Fruit fly (Drosophila melanogaster) whole organism, embryonic: ENCODE data around the gene Dmtn.

ENCODE experiments used
- ATbp ChIP-seq: fragments of 200-800 bp; sonication (Bioruptor generic); optimal IDR thresholded peaks from 2 replicates; lab custom pipeline; 2017; ENCODE audit warnings: missing biosample characterization, mild to moderate bottlenecking, missing genetic modification characterization, missing genetic modification reagents
- CG10274 ChIP-seq: fragments of 200-800 bp; sonication (Bioruptor generic); optimal IDR thresholded peaks from 3 replicates; lab custom pipeline; 2017; ENCODE audit warnings: missing biosample characterization, mild to moderate bottlenecking, missing genetic modification characterization
- CG15073 ChIP-seq: fragments of 200-800 bp; sonication (Bioruptor generic); optimal IDR thresholded peaks from 2 replicates; lab custom pipeline; 2016; ENCODE audit warnings: missing biosample characterization, missing genetic modification characterization
- CG1529 ChIP-seq: fragments of 200-800 bp; sonication (Bioruptor generic); optimal IDR thresholded peaks from 3 replicates; lab custom pipeline; 2018; ENCODE audit warnings: missing biosample characterization, missing genetic modification characterization
- CG15601 ChIP-seq: fragments of 200-800 bp; sonication (Bioruptor generic); optimal IDR thresholded peaks from 3 replicates; lab custom pipeline; 2019; ENCODE audit warnings: missing biosample characterization, mild to moderate bottlenecking, missing genetic modification characterization, moderate library complexity
- CG16813 ChIP-seq: fragments of 200-800 bp; sonication (Bioruptor generic); IDR thresholded peaks from 3 replicates; pipeline ENCODE4 v1.3.6; 2022; ENCODE audit warnings: missing biosample characterization, missing genetic modification characterization; ENCODE audit not compliant: partially characterized antibody
- CG16863 ChIP-seq: fragments of 200-800 bp; sonication (Bioruptor generic); optimal IDR thresholded peaks from 3 replicates; lab custom pipeline; 2016; ENCODE audit warnings: missing biosample characterization, missing genetic modification characterization
- CG18764 ChIP-seq: fragments of 200-800 bp; sonication (Bioruptor generic); optimal IDR thresholded peaks from 3 replicates; lab custom pipeline; 2016; ENCODE audit warnings: missing biosample characterization, missing genetic modification characterization
- CG2116 ChIP-seq: fragments of 200-800 bp; sonication (Bioruptor generic); optimal IDR thresholded peaks from 3 replicates; lab custom pipeline; 2018; ENCODE audit warnings: missing biosample characterization, mild to moderate bottlenecking, missing genetic modification characterization
- CG2678 ChIP-seq: fragments of 200-800 bp; sonication (Bioruptor generic); optimal IDR thresholded peaks from 3 replicates; lab custom pipeline; 2019; ENCODE audit warnings: missing biosample characterization, mild to moderate bottlenecking, missing genetic modification characterization, moderate library complexity
- CG4282 ChIP-seq: fragments of 200-800 bp; sonication (Bioruptor generic); optimal IDR thresholded peaks from 2 replicates; lab custom pipeline; 2016; ENCODE audit warnings: missing biosample characterization, missing genetic modification characterization
- CG4707 ChIP-seq: fragments of 200-800 bp; sonication (Bioruptor generic); optimal IDR thresholded peaks from 2 replicates; lab custom pipeline; 2018; ENCODE audit warnings: missing biosample characterization, mild to moderate bottlenecking, missing genetic modification characterization, moderate library complexity
- CG5245 ChIP-seq: fragments of 200-800 bp; sonication (Bioruptor generic); optimal IDR thresholded peaks from 3 replicates; lab custom pipeline; 2016; ENCODE audit warnings: missing biosample characterization, missing genetic modification characterization
- CG6254 ChIP-seq: fragments of 200-800 bp; sonication (Bioruptor generic); optimal IDR thresholded peaks from 3 replicates; lab custom pipeline; 2017; ENCODE audit warnings: mild to moderate bottlenecking, missing biosample characterization, missing genetic modification reagents, missing genetic modification characterization
- CG6654 ChIP-seq: fragments of 200-800 bp; sonication (Bioruptor generic); optimal IDR thresholded peaks from 2 replicates; lab custom pipeline; 2017; ENCODE audit warnings: missing biosample characterization, mild to moderate bottlenecking, missing genetic modification characterization
- CG6765 ChIP-seq: fragments of 200-800 bp; sonication (Bioruptor generic); optimal IDR thresholded peaks from 3 replicates; lab custom pipeline; 2017; ENCODE audit warnings: missing biosample characterization, mild to moderate bottlenecking, missing genetic modification characterization
- CG6791 ChIP-seq: fragments of 200-800 bp; sonication (Bioruptor generic); IDR thresholded peaks from 3 replicates; pipeline ENCODE4 v1.3.6; 2022; ENCODE audit warnings: missing biosample characterization, missing genetic modification characterization; ENCODE audit not compliant: partially characterized antibody
- CG9817 ChIP-seq: fragments of 200-800 bp; sonication (Bioruptor generic); optimal IDR thresholded peaks from 2 replicates; lab custom pipeline; 2018; ENCODE audit warnings: missing biosample characterization, mild to moderate bottlenecking, missing genetic modification characterization, moderate library complexity
- CG9876 ChIP-seq: fragments of 200-800 bp; sonication (Bioruptor generic); optimal IDR thresholded peaks from 2 replicates; lab custom pipeline; 2016; ENCODE audit warnings: missing biosample characterization, missing genetic modification characterization
- Chrac-16 ChIP-seq: fragments of 200-800 bp; sonication (Bioruptor generic); optimal IDR thresholded peaks from 3 replicates; lab custom pipeline; 2016; ENCODE audit warnings: missing biosample characterization, missing genetic modification characterization
- Dad ChIP-seq: fragments of 200-800 bp; sonication (Bioruptor generic); optimal IDR thresholded peaks from 3 replicates; lab custom pipeline; 2016; ENCODE audit warnings: missing biosample characterization, missing genetic modification characterization
- Dfd ChIP-seq, 2 experiments: fragments of >200 bp; optimal IDR thresholded peaks; 2 replicates each; lab custom pipeline; 2017; ENCODE audit warnings: missing biosample characterization in 2 of 2, missing genetic modification characterization in 2 of 2
- Dref ChIP-seq: fragments of 200-800 bp; sonication (Bioruptor generic); IDR thresholded peaks from 2 replicates; pipeline ENCODE4 v1.3.6; 2022; ENCODE audit warnings: missing biosample characterization, missing genetic modification characterization
- ERR ChIP-seq: fragments of 200-800 bp; sonication (Bioruptor generic); optimal IDR thresholded peaks from 2 replicates; lab custom pipeline; 2016; ENCODE audit warnings: missing biosample characterization, missing genetic modification characterization
- Fer3 ChIP-seq: fragments of 200-800 bp; sonication (Bioruptor generic); optimal IDR thresholded peaks from 2 replicates; lab custom pipeline; 2018; ENCODE audit warnings: missing biosample characterization, mild to moderate bottlenecking, missing genetic modification characterization, moderate library complexity
- Hey ChIP-seq: fragments of 200-800 bp; sonication (Bioruptor generic); optimal IDR thresholded peaks from 3 replicates; lab custom pipeline; 2018; ENCODE audit warnings: missing biosample characterization, mild to moderate bottlenecking, missing genetic modification characterization
- Hr3 ChIP-seq: fragments of 200-800 bp; sonication (Bioruptor generic); optimal IDR thresholded peaks from 3 replicates; lab custom pipeline; 2016; ENCODE audit warnings: missing biosample characterization, missing genetic modification characterization
- Hsf ChIP-seq: fragments of 200-800 bp; sonication (Bioruptor generic); optimal IDR thresholded peaks from 3 replicates; lab custom pipeline; 2016; ENCODE audit warnings: missing biosample characterization, missing genetic modification characterization
- MESR4 ChIP-seq: fragments of 200-800 bp; sonication (Bioruptor generic); optimal IDR thresholded peaks from 2 replicates; lab custom pipeline; 2018; ENCODE audit warnings: missing biosample characterization, mild to moderate bottlenecking, missing genetic modification characterization, moderate library complexity
- Oaz ChIP-seq: fragments of 200-800 bp; sonication (Bioruptor generic); IDR thresholded peaks from 2 replicates; pipeline ENCODE4 v1.3.6; 2022; ENCODE audit warnings: missing biosample characterization, missing genetic modification characterization
- Pdp1 ChIP-seq, 2 experiments: fragments of 200-800 bp; sonication (Bioruptor generic); optimal IDR thresholded peaks; 3 replicates each; lab custom pipeline; 2016; ENCODE audit warnings: missing biosample characterization in 2 of 2, missing genetic modification characterization in 2 of 2, mild to moderate bottlenecking in 1 of 2, moderate library complexity in 1 of 2
- Stat92E ChIP-seq, 3 experiments: fragments of >200 bp in 2 of 3; fragments of 200-800 bp in 1 of 3; sonication (Bioruptor generic) in 1 of 3; optimal IDR thresholded peaks; 2 replicates each; lab custom pipeline; 2017 to 2019; ENCODE audit warnings: missing biosample characterization in 3 of 3, missing genetic modification characterization in 3 of 3, mild to moderate bottlenecking in 1 of 3, moderate library complexity in 1 of 3
- az2 ChIP-seq: fragments of 200-800 bp; sonication (Bioruptor generic); optimal IDR thresholded peaks from 3 replicates; lab custom pipeline; 2016; ENCODE audit warnings: missing biosample characterization, missing genetic modification characterization
- bcd ChIP-seq: fragments of 200-800 bp; sonication (Bioruptor generic); optimal IDR thresholded peaks from 2 replicates; lab custom pipeline; 2017; ENCODE audit warnings: missing biosample characterization, mild to moderate bottlenecking, missing genetic modification characterization
- cas ChIP-seq: fragments of 200-800 bp; sonication (Bioruptor generic); IDR thresholded peaks from 2 replicates; pipeline ENCODE4 v1.3.6; 2022; ENCODE audit warnings: missing biosample characterization, missing genetic modification characterization
- ewg ChIP-seq: fragments of 200-800 bp; sonication (Bioruptor generic); optimal IDR thresholded peaks from 3 replicates; lab custom pipeline; 2017; ENCODE audit warnings: mild to moderate bottlenecking, missing biosample characterization, missing genetic modification reagents, missing genetic modification characterization
- exex ChIP-seq: fragments of 200-800 bp; sonication (Bioruptor generic); optimal IDR thresholded peaks from 4 replicates; lab custom pipeline; 2018; ENCODE audit warnings: missing biosample characterization, mild to moderate bottlenecking, missing genetic modification characterization, moderate library complexity
- eyg ChIP-seq: fragments of 200-800 bp; sonication (Bioruptor generic); optimal IDR thresholded peaks from 3 replicates; lab custom pipeline; 2016; ENCODE audit warnings: missing biosample characterization, missing genetic modification characterization
- grn ChIP-seq: fragments of 200-800 bp; sonication (Bioruptor generic); optimal IDR thresholded peaks from 3 replicates; lab custom pipeline; 2017; ENCODE audit warnings: missing biosample characterization, missing genetic modification characterization
- h ChIP-seq: fragments of >200 bp; optimal IDR thresholded peaks from 2 replicates; lab custom pipeline; 2017
- hth ChIP-seq: fragments of >200 bp; optimal IDR thresholded peaks from 2 replicates; lab custom pipeline; 2017; ENCODE audit warnings: inconsistent platforms
- phol ChIP-seq: fragments of 200-800 bp; sonication (Bioruptor generic); optimal IDR thresholded peaks from 3 replicates; lab custom pipeline; 2018; ENCODE audit warnings: missing biosample characterization, mild to moderate bottlenecking, missing genetic modification characterization, moderate library complexity
- pros ChIP-seq: fragments of 200-800 bp; sonication (Bioruptor generic); optimal IDR thresholded peaks from 3 replicates; lab custom pipeline; 2019; ENCODE audit warnings: missing biosample characterization, mild to moderate bottlenecking, missing genetic modification characterization, moderate library complexity
- sima ChIP-seq: fragments of 200-800 bp; sonication (Bioruptor generic); optimal IDR thresholded peaks from 2 replicates; lab custom pipeline; 2016; ENCODE audit warnings: missing biosample characterization, missing genetic modification characterization
- sisA ChIP-seq: fragments of 200-800 bp; sonication (Bioruptor generic); IDR thresholded peaks from 2 replicates; pipeline ENCODE4 v1.3.6; 2022; ENCODE audit warnings: missing biosample characterization, missing genetic modification characterization
- tio ChIP-seq: fragments of 200-800 bp; sonication (Bioruptor generic); optimal IDR thresholded peaks from 2 replicates; lab custom pipeline; 2017; ENCODE audit warnings: missing biosample characterization, missing genetic modification characterization, inconsistent platforms
- trem ChIP-seq: fragments of 200-800 bp; optimal IDR thresholded peaks from 3 replicates; lab custom pipeline; 2019; ENCODE audit warnings: missing biosample characterization, mild to moderate bottlenecking, missing genetic modification characterization, moderate library complexity
- wek ChIP-seq: fragments of 200-800 bp; sonication (Bioruptor generic); optimal IDR thresholded peaks from 3 replicates; lab custom pipeline; 2018; ENCODE audit warnings: missing biosample characterization, mild to moderate bottlenecking, missing genetic modification characterization, moderate library complexity
- wor ChIP-seq: fragments of 200-800 bp; sonication (Bioruptor generic); IDR thresholded peaks from 2 replicates; pipeline ENCODE4 v1.3.6; 2022; ENCODE audit warnings: missing biosample characterization, missing genetic modification characterization

Dmtn gene

DNA sequence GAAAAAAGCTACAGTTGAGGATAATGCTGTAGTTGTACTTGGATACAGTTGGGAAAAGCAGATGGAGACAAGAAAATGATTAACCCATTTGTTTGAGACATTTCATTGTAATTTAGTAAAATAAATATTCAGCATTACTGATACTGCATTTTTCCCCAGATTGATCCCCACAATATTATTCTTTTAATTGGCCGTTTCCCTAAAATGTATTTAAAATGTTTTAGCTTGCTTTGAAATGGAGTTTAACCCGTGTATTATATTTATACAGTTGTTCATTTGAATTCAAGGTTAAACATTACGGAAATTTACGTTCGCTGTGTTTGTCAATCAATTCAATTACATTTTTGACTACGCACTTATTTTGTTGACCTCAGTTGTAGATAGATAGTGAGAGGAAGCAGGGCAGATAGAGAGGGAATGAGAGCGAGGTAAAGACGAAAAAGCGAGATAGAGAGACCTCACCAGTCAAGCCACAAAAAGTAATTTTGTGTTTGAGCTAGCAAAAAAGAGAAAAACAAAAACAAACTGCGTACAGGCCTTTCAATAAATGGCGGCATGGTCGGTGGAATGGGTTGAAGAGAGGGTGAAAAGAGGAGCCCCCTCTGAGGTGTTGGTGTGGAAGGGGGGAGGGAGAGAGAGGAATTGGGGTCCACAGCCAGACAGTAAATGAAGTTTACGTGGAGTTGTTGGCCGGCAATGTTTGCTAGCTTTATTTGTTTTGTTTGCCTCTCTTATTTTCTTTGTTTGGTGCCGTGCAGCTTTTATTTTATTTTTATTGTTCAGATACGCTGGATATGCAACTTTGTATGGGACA is 4.9 kb upstream of the Dmtn start (continued):
- TF ChIP-seq CG16813 (GFP tag; lab: Robert Waterston, UW) (no peak), CG6765 (GFP tag; lab: Kevin White, UChicago) (peak; percentile 71), sisA (peak; percentile 73), exex (peak; percentile 47), CG5245 (GFP tag; lab: Kevin White, UChicago) (peak; percentile 60), CG16863 (GFP tag; lab: Kevin White, UChicago) (peak; percentile 81), CG9876 (GFP tag; lab: Kevin White, UChicago) (peak; percentile 46), ewg (GFP tag; lab: Kevin White, UChicago) (peak; percentile 82), bcd (GFP tag; lab: Kevin White, UChicago) (peak; percentile 88), Chrac-16 (GFP tag; lab: Kevin White, UChicago) (peak; percentile 79), CG18764 (GFP tag; lab: Kevin White, UChicago) (peak; percentile 67), Oaz (GFP tag; lab: Robert Waterston, UW) (no peak), pros (peak; percentile 60), CG6654 (GFP tag; lab: Kevin White, UChicago) (peak; percentile 68), h (lab: Kevin White, UChicago) (no peak), Dfd (GFP tag; optimal IDR thresholded peaks at IDR 0.05; lab: Kevin White, UChicago) (peak in 1 of 2 experiments; percentile 1), CG1529 (GFP tag; lab: Kevin White, UChicago) (peak; percentile 84), CG4707 (GFP tag; lab: Kevin White, UChicago) (peak; percentile 38), phol (tag; lab: Kevin White, UChicago) (peak; percentile 92), eyg (peak; percentile 68), wek (GFP tag; lab: Kevin White, UChicago) (no peak), CG15601 (tag; lab: Kevin White, UChicago) (peak; percentile 84), CG15073 (GFP tag; lab: Kevin White, UChicago) (peak; percentile 62), Dref (GFP tag; lab: Robert Waterston, UW) (no peak), Hey (tag; lab: Kevin White, UChicago) (peak; percentile 27), MESR4 (GFP tag; lab: Kevin White, UChicago) (no peak), sima (GFP tag; lab: Kevin White, UChicago) (peak; percentile 55), Hr3 (peak; percentile 86), ATbp (GFP tag; lab: Kevin White, UChicago) (peak; percentile 65), CG4282 (GFP tag; lab: Kevin White, UChicago) (no peak), Pdp1 (GFP tag; optimal IDR thresholded peaks at IDR 0.05; lab: Kevin White, UChicago) (peak; percentile 75 to 89), grn (peak; percentile 42), CG6791 (GFP tag; lab: Robert Waterston, UW) (no peak), Hsf (GFP tag; lab: Kevin White, UChicago) (peak; percentile 89), CG6254 (peak; percentile 71), cas (GFP tag; lab: Robert Waterston, UW) (no peak), Dad (GFP tag; lab: Kevin White, UChicago) (peak; percentile 62), ERR (GFP tag; lab: Kevin White, UChicago) (peak; percentile 41), CG10274 (peak; percentile 80), wor (GFP tag; lab: Robert Waterston, UW) (peak; percentile 71), Stat92E (GFP tag; optimal IDR thresholded peaks at IDR 0.05; lab: Kevin White, UChicago) (peak in 1 of 3 experiments; percentile 58), CG9817 (tag; lab: Kevin White, UChicago) (peak; percentile 80), hth (lab: Kevin White, UChicago) (no peak), tio (GFP tag; lab: Kevin White, UChicago) (peak; percentile 91), Fer3 (tag; lab: Kevin White, UChicago) (peak; percentile 81), CG2116 (GFP tag; lab: Kevin White, UChicago) (peak; percentile 56), trem (tag; lab: Kevin White, UChicago) (peak; percentile 72), CG2678 (tag; lab: Kevin White, UChicago) (peak; percentile 96), az2 (GFP tag; lab: Kevin White, UChicago) (peak; percentile 89)
